Fruit fly (Drosophila melanogaster): ENCODE data around the gene CG9727.
A peak's percentile ranks its signal among the peaks of the same experiment; 100 is the strongest.

CG9727 gene

dm6 chr3R:6409153-6409571 lies 47.3 kb downstream of the CG9727 start (continued):
- no peak for TF ChIP-seq CG2120 (GFP tag; optimal IDR thresholded peaks at IDR 0.05)
- TF ChIP-seq pum (GFP tag; optimal IDR thresholded peaks at IDR 0.05) = no peak
- no peak for TF ChIP-seq Dref (GFP tag; IDR thresholded peaks at IDR 0.05)
- TF ChIP-seq CG6175 (GFP tag; IDR thresholded peaks at IDR 0.05) = no peak
- TF ChIP-seq row (GFP tag; IDR thresholded peaks at IDR 0.05) = no peak
- no peak for TF ChIP-seq CG31224 (GFP tag; IDR thresholded peaks at IDR 0.05)
- TF ChIP-seq Hand (GFP tag; optimal IDR thresholded peaks at IDR 0.05) = no peak
- no peak for TF ChIP-seq CG17186 (GFP tag; optimal IDR thresholded peaks at IDR 0.05)
- no peak for TF ChIP-seq CG33213 (GFP tag; optimal IDR thresholded peaks at IDR 0.05)
- TF ChIP-seq gem (tag; optimal IDR thresholded peaks at IDR 0.05) = no peak
- TF ChIP-seq Dek (tag; optimal IDR thresholded peaks at IDR 0.05) = no peak
- TF ChIP-seq grn (GFP tag; optimal IDR thresholded peaks at IDR 0.05) = no peak
- TF ChIP-seq CHES-1-like (GFP tag; optimal IDR thresholded peaks at IDR 0.05) = no peak
- no peak for TF ChIP-seq CG11456 (GFP tag; IDR thresholded peaks at IDR 0.05)
- TF ChIP-seq klu (GFP tag; IDR thresholded peaks at IDR 0.05) = no peak
- no peak for TF ChIP-seq dpn (GFP tag; optimal IDR thresholded peaks at IDR 0.05)
- peak in 1 of 2 experiments; percentile 54 for TF ChIP-seq Eip74EF (GFP tag; optimal IDR thresholded peaks at IDR 0.05)
- TF ChIP-seq CG2712 (tag; optimal IDR thresholded peaks at IDR 0.05) = peak; percentile 13
- TF ChIP-seq nerfin-2 (GFP tag; IDR thresholded peaks at IDR 0.05; ENCODE audit: partially characterized antibody) = no peak
- no peak for TF ChIP-seq tin (GFP tag; optimal IDR thresholded peaks at IDR 0.05)
- TF ChIP-seq CG4282 (GFP tag; optimal IDR thresholded peaks at IDR 0.05) = no peak
- TF ChIP-seq Vsx1 (GFP tag; optimal IDR thresholded peaks at IDR 0.05) = no peak
- TF ChIP-seq chinmo (GFP tag; IDR thresholded peaks at IDR 0.05; ENCODE audit: partially characterized antibody) = no peak
- no peak for TF ChIP-seq danr (GFP tag; IDR thresholded peaks at IDR 0.05)
- TF ChIP-seq lola (GFP tag; optimal IDR thresholded peaks at IDR 0.05) = no peak
- no peak for TF ChIP-seq CG30020 (tag; optimal IDR thresholded peaks at IDR 0.05)
- no peak for TF ChIP-seq org-1 (GFP tag; optimal IDR thresholded peaks at IDR 0.05)
- no peak for TF ChIP-seq amos (GFP tag; IDR thresholded peaks at IDR 0.05; ENCODE audit: partially characterized antibody)
- no peak for TF ChIP-seq CG17361 (GFP tag; IDR thresholded peaks at IDR 0.05)
- no peak for TF ChIP-seq CG12236 (GFP tag; optimal IDR thresholded peaks at IDR 0.05)
- TF ChIP-seq phol (tag; optimal IDR thresholded peaks at IDR 0.05) = no peak
- TF ChIP-seq CG4328 (GFP tag; optimal IDR thresholded peaks at IDR 0.05) = no peak
- no peak for TF ChIP-seq sna (GFP tag; IDR thresholded peaks at IDR 0.05; ENCODE audit: partially characterized antibody)
- TF ChIP-seq Antp (GFP tag; optimal IDR thresholded peaks at IDR 0.05) = no peak
- TF ChIP-seq cad (GFP tag; optimal IDR thresholded peaks at IDR 0.05) = no peak
- no peak for TF ChIP-seq Bteb2 (GFP tag; optimal IDR thresholded peaks at IDR 0.05)
- no peak for TF ChIP-seq CG8359 (GFP tag; optimal IDR thresholded peaks at IDR 0.05; ENCODE audit: borderline replicate concordance)
- TF ChIP-seq CG7839 (tag; optimal IDR thresholded peaks at IDR 0.05) = no peak
- TF ChIP-seq BtbVII (GFP tag; optimal IDR thresholded peaks at IDR 0.05) = no peak
- no peak for TF ChIP-seq sim (GFP tag; IDR thresholded peaks at IDR 0.05)
- TF ChIP-seq eyg (GFP tag; optimal IDR thresholded peaks at IDR 0.05) = no peak
- TF ChIP-seq ken (GFP tag; IDR thresholded peaks at IDR 0.05) = no peak
- TF ChIP-seq zen (tag; optimal IDR thresholded peaks at IDR 0.05) = no peak
- TF ChIP-seq ash1 (GFP tag; optimal IDR thresholded peaks at IDR 0.05) = no peak
- TF ChIP-seq CG2116 (GFP tag; optimal IDR thresholded peaks at IDR 0.05) = no peak
- no peak for TF ChIP-seq ro (GFP tag; IDR thresholded peaks at IDR 0.05)
- no peak for TF ChIP-seq btn (GFP tag; optimal IDR thresholded peaks at IDR 0.05)
- peak; percentile 48 for TF ChIP-seq oc (tag; optimal IDR thresholded peaks at IDR 0.05)
- no peak for TF ChIP-seq fd3F (GFP tag; optimal IDR thresholded peaks at IDR 0.05)
- TF ChIP-seq CG31388 (GFP tag; optimal IDR thresholded peaks at IDR 0.05) = no peak
- no peak for TF ChIP-seq CG1832 (GFP tag; optimal IDR thresholded peaks at IDR 0.05)

Data from whole organism, embryonic.